Fruit fly (Drosophila melanogaster) whole organism, embryonic: Measurements from ENCODE around the gene Mks1.

Experiments used
- Aef1 ChIP-seq: fragments of 200-800 bp; sonication (Bioruptor generic); IDR thresholded peaks from 3 replicates; pipeline ENCODE4 v1.3.6; 2022; ENCODE audit warnings: missing biosample characterization, missing genetic modification characterization
- CG10267 ChIP-seq: fragments of 200-800 bp; sonication (Bioruptor generic); optimal IDR thresholded peaks from 2 replicates; lab custom pipeline; 2018; ENCODE audit warnings: missing biosample characterization, mild to moderate bottlenecking, missing genetic modification characterization, moderate library complexity
- CG11085 ChIP-seq: fragments of 200-800 bp; sonication (Bioruptor generic); IDR thresholded peaks from 2 replicates; pipeline ENCODE4 v1.3.6; 2022; ENCODE audit warnings: missing biosample characterization, missing genetic modification characterization
- CG12071 ChIP-seq: fragments of 200-800 bp; sonication (Bioruptor generic); optimal IDR thresholded peaks from 3 replicates; lab custom pipeline; 2018; ENCODE audit warnings: missing biosample characterization, mild to moderate bottlenecking, missing genetic modification characterization
- CG12236 ChIP-seq: fragments of 200-800 bp; sonication (Bioruptor generic); optimal IDR thresholded peaks from 2 replicates; lab custom pipeline; 2016; ENCODE audit warnings: missing biosample characterization, missing genetic modification characterization
- CG12391 ChIP-seq: fragments of 200-800 bp; sonication (Bioruptor generic); optimal IDR thresholded peaks from 3 replicates; lab custom pipeline; 2018; ENCODE audit warnings: missing biosample characterization, mild to moderate bottlenecking, missing genetic modification characterization, moderate library complexity
- CG13287 ChIP-seq: fragments of 200-800 bp; sonication (Bioruptor generic); IDR thresholded peaks from 2 replicates; pipeline ENCODE4 v1.3.6; 2022; ENCODE audit warnings: missing biosample characterization, missing genetic modification characterization; ENCODE audit not compliant: partially characterized antibody
- CG13296 ChIP-seq: fragments of 200-800 bp; sonication (Bioruptor generic); optimal IDR thresholded peaks from 3 replicates; lab custom pipeline; 2018; ENCODE audit warnings: missing biosample characterization, mild to moderate bottlenecking, missing genetic modification characterization
- CG13894 ChIP-seq: fragments of 200-800 bp; sonication (Bioruptor generic); optimal IDR thresholded peaks from 3 replicates; lab custom pipeline; 2018; ENCODE audit warnings: missing biosample characterization, mild to moderate bottlenecking, missing genetic modification characterization, moderate library complexity
- CG14441 ChIP-seq: fragments of 200-800 bp; sonication (Bioruptor generic); IDR thresholded peaks from 2 replicates; pipeline ENCODE4 v1.3.6; 2022; ENCODE audit warnings: missing biosample characterization, missing genetic modification characterization
- CG15269 ChIP-seq: fragments of 200-800 bp; sonication (Bioruptor generic); optimal IDR thresholded peaks from 2 replicates; lab custom pipeline; 2018; ENCODE audit warnings: missing biosample characterization, mild to moderate bottlenecking, missing genetic modification characterization, moderate library complexity
- CG16863 ChIP-seq: fragments of 200-800 bp; sonication (Bioruptor generic); optimal IDR thresholded peaks from 3 replicates; lab custom pipeline; 2016; ENCODE audit warnings: missing biosample characterization, missing genetic modification characterization
- CG2120 ChIP-seq: fragments of 200-800 bp; sonication (Bioruptor generic); optimal IDR thresholded peaks from 3 replicates; lab custom pipeline; 2016; ENCODE audit warnings: missing biosample characterization, missing genetic modification characterization
- CG2199 ChIP-seq: fragments of 200-800 bp; sonication (Bioruptor generic); IDR thresholded peaks from 3 replicates; pipeline ENCODE4 v1.3.6; 2022; ENCODE audit warnings: missing biosample characterization, missing genetic modification characterization
- CG30020 ChIP-seq: fragments of 200-800 bp; optimal IDR thresholded peaks from 2 replicates; lab custom pipeline; 2019; ENCODE audit warnings: missing biosample characterization, mild to moderate bottlenecking, missing genetic modification characterization, moderate library complexity
- CG3726 ChIP-seq: fragments of 200-800 bp; sonication (Bioruptor generic); IDR thresholded peaks from 3 replicates; pipeline ENCODE4, ENCODE4 v1.3.6; 2022; ENCODE audit warnings: missing biosample characterization, missing genetic modification characterization
- CG4730 ChIP-seq: fragments of 200-800 bp; sonication (Bioruptor generic); IDR thresholded peaks from 2 replicates; pipeline ENCODE4 v1.3.6; 2022; ENCODE audit warnings: missing biosample characterization, missing genetic modification characterization
- CG6689 ChIP-seq: fragments of 200-800 bp; sonication (Bioruptor generic); IDR thresholded peaks from 2 replicates; pipeline ENCODE4 v1.3.6; 2022; ENCODE audit warnings: missing biosample characterization, missing genetic modification characterization
- CG8924 ChIP-seq: fragments of 200-800 bp; optimal IDR thresholded peaks from 3 replicates; lab custom pipeline; 2019; ENCODE audit warnings: missing biosample characterization, mild to moderate bottlenecking, missing genetic modification characterization, moderate library complexity
- CG9876 ChIP-seq: fragments of 200-800 bp; sonication (Bioruptor generic); optimal IDR thresholded peaks from 2 replicates; lab custom pipeline; 2016; ENCODE audit warnings: missing biosample characterization, missing genetic modification characterization
- CHES-1-like ChIP-seq: fragments of 200-800 bp; sonication (Bioruptor generic); optimal IDR thresholded peaks from 2 replicates; lab custom pipeline; 2016; ENCODE audit warnings: missing biosample characterization, missing genetic modification characterization
- Camta ChIP-seq: fragments of 200-800 bp; sonication (Bioruptor generic); optimal IDR thresholded peaks from 2 replicates; lab custom pipeline; 2016; ENCODE audit warnings: missing biosample characterization, missing genetic modification characterization
- CoRest ChIP-seq: fragments of 200-800 bp; sonication (Bioruptor generic); optimal IDR thresholded peaks from 3 replicates; lab custom pipeline; 2018; ENCODE audit warnings: missing biosample characterization, mild to moderate bottlenecking, missing genetic modification characterization, moderate library complexity
- Dfd ChIP-seq, 2 experiments: fragments of >200 bp; optimal IDR thresholded peaks; 2 replicates each; lab custom pipeline; 2017; ENCODE audit warnings: missing biosample characterization in 2 of 2, missing genetic modification characterization in 2 of 2
- Dp ChIP-seq: fragments of 200-800 bp; sonication (Bioruptor generic); optimal IDR thresholded peaks from 2 replicates; lab custom pipeline; 2018; ENCODE audit warnings: missing biosample characterization, mild to moderate bottlenecking, missing genetic modification characterization, moderate library complexity
- Elba2 ChIP-seq: fragments of 200-800 bp; sonication (Bioruptor generic); optimal IDR thresholded peaks from 3 replicates; lab custom pipeline; 2016; ENCODE audit warnings: missing biosample characterization, missing genetic modification characterization
- Ets97D ChIP-seq: fragments of 200-800 bp; sonication (Bioruptor generic); optimal IDR thresholded peaks from 3 replicates; lab custom pipeline; 2016; ENCODE audit warnings: missing biosample characterization, missing genetic modification characterization
- Hey ChIP-seq: fragments of 200-800 bp; sonication (Bioruptor generic); optimal IDR thresholded peaks from 3 replicates; lab custom pipeline; 2018; ENCODE audit warnings: missing biosample characterization, mild to moderate bottlenecking, missing genetic modification characterization
- MTF-1 ChIP-seq: fragments of 200-800 bp; sonication (Bioruptor generic); optimal IDR thresholded peaks from 2 replicates; lab custom pipeline; 2018; ENCODE audit warnings: missing biosample characterization, mild to moderate bottlenecking, missing genetic modification characterization, borderline replicate concordance
- Max ChIP-seq: fragments of 200-800 bp; sonication (Bioruptor generic); optimal IDR thresholded peaks from 2 replicates; lab custom pipeline; 2016; ENCODE audit warnings: missing biosample characterization, mild to moderate bottlenecking, missing genetic modification characterization
- Mes4 ChIP-seq: fragments of 200-800 bp; sonication (Bioruptor generic); optimal IDR thresholded peaks from 2 replicates; lab custom pipeline; 2016; ENCODE audit warnings: missing biosample characterization, missing genetic modification characterization
- Ptx1 ChIP-seq: fragments of 200-800 bp; sonication (Bioruptor generic); IDR thresholded peaks from 2 replicates; pipeline ENCODE4 v1.3.6; 2022; ENCODE audit warnings: missing biosample characterization, missing genetic modification characterization
- Ravus ChIP-seq: fragments of 200-800 bp; sonication (Bioruptor generic); IDR thresholded peaks from 2 replicates; pipeline ENCODE4 v1.3.6; 2022; ENCODE audit warnings: missing biosample characterization, missing genetic modification characterization
- Sox102F ChIP-seq: fragments of 200-800 bp; sonication (Bioruptor generic); optimal IDR thresholded peaks from 2 replicates; lab custom pipeline; 2018; ENCODE audit warnings: missing biosample characterization, mild to moderate bottlenecking, missing genetic modification characterization, moderate library complexity
- Taf1 ChIP-seq: fragments of 200-800 bp; sonication (Bioruptor generic); IDR thresholded peaks from 2 replicates; pipeline ENCODE4 v1.3.6; 2022; ENCODE audit warnings: missing biosample characterization, missing genetic modification characterization
- ara ChIP-seq: fragments of 200-800 bp; sonication (Bioruptor generic); IDR thresholded peaks from 2 replicates; pipeline ENCODE4 v1.3.6; 2022; ENCODE audit warnings: missing biosample characterization, missing genetic modification characterization
- ase ChIP-seq: fragments of 200-800 bp; sonication (Bioruptor generic); IDR thresholded peaks from 3 replicates; pipeline ENCODE4 v1.3.6; 2022; ENCODE audit warnings: missing biosample characterization, missing genetic modification characterization
- chn ChIP-seq: fragments of 200-800 bp; sonication (Bioruptor generic); optimal IDR thresholded peaks from 2 replicates; lab custom pipeline; 2016; ENCODE audit warnings: missing biosample characterization, missing genetic modification characterization
- dimm ChIP-seq: fragments of 200-800 bp; sonication (Bioruptor generic); IDR thresholded peaks from 2 replicates; pipeline ENCODE4 v1.3.6; 2022; ENCODE audit warnings: missing biosample characterization, missing genetic modification characterization
- dmrt99B ChIP-seq: fragments of 200-800 bp; sonication (Bioruptor generic); optimal IDR thresholded peaks from 2 replicates; lab custom pipeline; 2018; ENCODE audit warnings: missing biosample characterization, mild to moderate bottlenecking, missing genetic modification characterization, moderate library complexity
- en ChIP-seq: fragments of 200-800 bp; sonication (Bioruptor generic); optimal IDR thresholded peaks from 2 replicates; lab custom pipeline; 2016; ENCODE audit warnings: missing biosample characterization, missing genetic modification characterization
- fd102C ChIP-seq: fragments of 200-800 bp; sonication (Bioruptor generic); optimal IDR thresholded peaks from 2 replicates; lab custom pipeline; 2018; ENCODE audit warnings: missing biosample characterization, mild to moderate bottlenecking, missing genetic modification characterization, moderate library complexity
- fru ChIP-seq: fragments of >200 bp; optimal IDR thresholded peaks from 2 replicates; lab custom pipeline; 2017
- gcm2 ChIP-seq: fragments of 200-800 bp; sonication (Bioruptor generic); optimal IDR thresholded peaks from 2 replicates; lab custom pipeline; 2016; ENCODE audit warnings: missing biosample characterization, missing genetic modification characterization
- gem ChIP-seq: fragments of 200-800 bp; sonication (Bioruptor generic); optimal IDR thresholded peaks from 2 replicates; lab custom pipeline; 2019; ENCODE audit warnings: missing biosample characterization, mild to moderate bottlenecking, missing genetic modification characterization, moderate library complexity
- hth ChIP-seq: fragments of >200 bp; optimal IDR thresholded peaks from 2 replicates; lab custom pipeline; 2017; ENCODE audit warnings: inconsistent platforms
- knrl ChIP-seq: fragments of 200-800 bp; sonication (Bioruptor generic); IDR thresholded peaks from 3 replicates; pipeline ENCODE4 v1.3.6; 2022; ENCODE audit warnings: missing biosample characterization, missing genetic modification characterization; ENCODE audit not compliant: partially characterized antibody
- nom ChIP-seq: fragments of 200-800 bp; sonication (Bioruptor generic); optimal IDR thresholded peaks from 2 replicates; lab custom pipeline; 2017; ENCODE audit warnings: missing biosample characterization, missing genetic modification characterization, mild to moderate bottlenecking, moderate library complexity, missing genetic modification reagents
- salm ChIP-seq: fragments of 200-800 bp; sonication (Bioruptor generic); optimal IDR thresholded peaks from 2 replicates; lab custom pipeline; 2018; ENCODE audit warnings: missing biosample characterization, mild to moderate bottlenecking, missing genetic modification characterization
- sima ChIP-seq: fragments of 200-800 bp; sonication (Bioruptor generic); optimal IDR thresholded peaks from 2 replicates; lab custom pipeline; 2016; ENCODE audit warnings: missing biosample characterization, missing genetic modification characterization
- ssp ChIP-seq: fragments of 200-800 bp; sonication (Bioruptor generic); IDR thresholded peaks from 2 replicates; pipeline ENCODE4 v1.3.6; 2022; ENCODE audit warnings: missing biosample characterization, missing genetic modification characterization
- trem ChIP-seq: fragments of 200-800 bp; optimal IDR thresholded peaks from 3 replicates; lab custom pipeline; 2019; ENCODE audit warnings: missing biosample characterization, mild to moderate bottlenecking, missing genetic modification characterization, moderate library complexity
- unc-4 ChIP-seq: fragments of 200-800 bp; sonication (Bioruptor generic); IDR thresholded peaks from 2 replicates; pipeline ENCODE4 v1.3.6; 2022; ENCODE audit warnings: missing biosample characterization, missing genetic modification characterization; ENCODE audit not compliant: partially characterized antibody

Mks1 gene

dm6 chrX:12454358-12454757 lies 42.0 kb downstream of the Mks1 start, which contains the start of gene CG15927 (continued):
- no peak for TF ChIP-seq gcm2 (GFP tag; lab: Kevin White, UChicago)
- no peak for TF ChIP-seq CG9876 (GFP tag; lab: Kevin White, UChicago)
- TF ChIP-seq MTF-1 (GFP tag; lab: Kevin White, UChicago): no peak
- no peak for TF ChIP-seq ssp (GFP tag; lab: Robert Waterston, UW)
- TF ChIP-seq CG13287 (GFP tag; lab: Robert Waterston, UW): no peak
- peak; percentile 75 for TF ChIP-seq gem (tag; lab: Kevin White, UChicago)
- TF ChIP-seq Mes4: no peak
- peak; percentile 23 for TF ChIP-seq CG12071 (GFP tag; lab: Kevin White, UChicago)
- TF ChIP-seq trem (tag; lab: Kevin White, UChicago): peak; percentile 30
- peak; percentile 62 for TF ChIP-seq Camta (GFP tag; lab: Kevin White, UChicago)
- TF ChIP-seq hth: no peak
- no peak for TF ChIP-seq Dfd (GFP tag; optimal IDR thresholded peaks at IDR 0.05; lab: Kevin White, UChicago)
- TF ChIP-seq CG2120 (GFP tag; lab: Kevin White, UChicago): peak; percentile 6
- TF ChIP-seq en (GFP tag; lab: Kevin White, UChicago): no peak
- TF ChIP-seq Ptx1 (GFP tag; lab: Robert Waterston, UW): no peak
- TF ChIP-seq ase (GFP tag; lab: Robert Waterston, UW): no peak
- no peak for TF ChIP-seq knrl
- TF ChIP-seq CG12391 (tag; lab: Kevin White, UChicago): peak; percentile 67
- no peak for TF ChIP-seq CG4730 (GFP tag; lab: Robert Waterston, UW)
- no peak for TF ChIP-seq ara (GFP tag; lab: Robert Waterston, UW)
- TF ChIP-seq Taf1 (GFP tag; lab: Robert Waterston, UW): no peak
- no peak for TF ChIP-seq CG12236 (GFP tag; lab: Kevin White, UChicago)
- TF ChIP-seq Max (GFP tag; lab: Kevin White, UChicago): peak; percentile 4
- TF ChIP-seq chn (GFP tag; lab: Kevin White, UChicago): no peak
- TF ChIP-seq Ets97D (GFP tag; lab: Kevin White, UChicago): no peak
- peak; percentile 13 for TF ChIP-seq Ravus (GFP tag; lab: Robert Waterston, UW)
- peak; percentile 8 for TF ChIP-seq salm
- TF ChIP-seq dmrt99B (tag; lab: Kevin White, UChicago): peak; percentile 80
- TF ChIP-seq Aef1 (GFP tag; lab: Robert Waterston, UW): peak; percentile 74
- no peak for TF ChIP-seq CG6689 (GFP tag; lab: Robert Waterston, UW)
- TF ChIP-seq CG13296 (GFP tag; lab: Kevin White, UChicago): no peak
- no peak for TF ChIP-seq Hey (tag; lab: Kevin White, UChicago)
- no peak for TF ChIP-seq Elba2 (GFP tag; lab: Kevin White, UChicago)
- no peak for TF ChIP-seq Dp (GFP tag; lab: Kevin White, UChicago)
- TF ChIP-seq CG10267 (tag; lab: Kevin White, UChicago): peak; percentile 34
- TF ChIP-seq CG2199 (GFP tag; lab: Robert Waterston, UW): no peak
- TF ChIP-seq sima: no peak
- TF ChIP-seq CG16863 (GFP tag; lab: Kevin White, UChicago): peak; percentile 36
- peak; percentile 54 for TF ChIP-seq CG15269 (tag; lab: Kevin White, UChicago)
- no peak for TF ChIP-seq fru
- no peak for TF ChIP-seq CG3726 (GFP tag; lab: Robert Waterston, UW)
- peak; percentile 38 for TF ChIP-seq CG8924 (tag; lab: Kevin White, UChicago)
- TF ChIP-seq CoRest: peak; percentile 37
- TF ChIP-seq dimm (GFP tag; lab: Robert Waterston, UW): no peak
- TF ChIP-seq CG11085 (GFP tag; lab: Robert Waterston, UW): no peak
- no peak for TF ChIP-seq nom (GFP tag; lab: Kevin White, UChicago)
- TF ChIP-seq CG13894 (tag; lab: Kevin White, UChicago): no peak
- peak; percentile 83 for TF ChIP-seq Sox102F
- TF ChIP-seq CHES-1-like (GFP tag; lab: Kevin White, UChicago): no peak
- no peak for TF ChIP-seq fd102C
- TF ChIP-seq unc-4 (GFP tag; lab: Robert Waterston, UW): no peak
- TF ChIP-seq CG30020 (tag; lab: Kevin White, UChicago): no peak
- no peak for TF ChIP-seq CG14441 (GFP tag; lab: Robert Waterston, UW)
